Worm (Caenorhabditis elegans): ENCODE results near the gene vps-11.

vps-11 gene

DNA sequence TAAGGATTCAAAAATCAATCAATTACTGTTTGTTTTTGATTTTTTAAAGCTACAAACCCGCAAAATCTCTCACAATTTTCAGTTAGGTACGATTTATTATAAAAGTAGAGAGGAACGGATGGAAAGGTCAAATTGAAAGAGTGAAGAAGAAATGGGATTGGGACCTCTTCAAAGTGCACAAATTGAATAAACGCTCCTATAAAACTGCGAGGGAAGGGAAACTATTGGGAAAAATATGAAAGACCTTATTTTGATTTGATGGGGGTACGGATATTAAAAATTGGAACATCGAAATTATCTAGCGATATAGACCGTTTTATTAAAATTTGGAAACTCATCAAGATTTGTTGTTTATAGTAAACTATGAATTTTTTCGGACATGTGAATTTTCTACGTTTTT is 26.5 kb downstream of the vps-11 start:
- TF ChIP-seq unc-42 (tag; optimal IDR thresholded peaks at IDR 0.05) (peak; percentile 55), ceh-18 (tag; optimal IDR thresholded peaks at IDR 0.05) (no peak)

DNA sequence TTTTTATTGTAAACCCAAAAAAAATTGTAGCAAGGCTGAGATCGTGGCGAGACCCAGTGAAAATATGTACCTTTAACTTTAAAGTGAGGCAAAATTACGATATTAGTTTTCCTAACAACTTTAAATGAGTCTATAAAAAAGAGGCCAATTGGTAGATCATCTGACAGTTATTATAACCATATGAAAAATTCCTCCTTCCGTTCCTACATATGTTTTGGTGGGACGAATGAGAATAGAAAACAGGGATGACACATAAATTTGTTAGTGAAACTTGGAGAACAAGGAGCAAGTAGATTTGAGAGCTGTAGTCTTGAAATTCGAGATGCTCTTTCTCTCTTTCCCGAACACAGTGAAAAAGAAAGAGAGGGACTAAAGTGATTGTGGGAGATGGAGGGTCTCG is 28.1 kb downstream of the vps-11 start:
- TF ChIP-seq che-1 (tag; optimal IDR thresholded peaks at IDR 0.05) (no peak), ets-4 (tag; optimal IDR thresholded peaks at IDR 0.05) (no peak), ceh-34 (tag; optimal IDR thresholded peaks at IDR 0.05) (peak; percentile 57)

DNA sequence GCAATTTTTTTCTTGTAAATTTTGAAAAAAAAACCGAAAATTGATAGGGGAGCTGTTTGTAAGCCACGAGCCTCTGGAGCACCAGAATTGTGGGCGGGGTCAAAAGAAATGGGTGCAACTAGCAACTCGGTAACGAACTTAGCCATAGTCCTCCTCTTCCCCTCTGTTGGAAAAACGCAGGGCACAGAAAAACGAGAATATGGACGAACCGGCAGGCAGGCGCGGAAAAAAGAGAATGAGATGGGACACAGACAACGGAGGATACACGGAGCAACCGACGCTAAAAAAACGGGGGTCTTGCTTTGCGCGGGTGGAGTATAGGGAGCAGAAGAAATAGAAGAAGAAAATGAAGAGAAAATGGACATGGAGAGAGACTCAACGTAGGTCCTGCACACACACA is 31.6 kb downstream of the vps-11 start:
- TF ChIP-seq ceh-31 (tag; optimal IDR thresholded peaks at IDR 0.05) (peak; percentile 9), T23F11.4 (GFP tag; optimal IDR thresholded peaks at IDR 0.05) (no peak), unc-42 (tag; optimal IDR thresholded peaks at IDR 0.05) (peak; percentile 82), fkh-6 (tag; optimal IDR thresholded peaks at IDR 0.05) (peak; percentile 6), tbx-2 (tag; optimal IDR thresholded peaks at IDR 0.05) (peak; percentile 3), ceh-34 (tag; optimal IDR thresholded peaks at IDR 0.05) (peak; percentile 19), pax-1 (tag; optimal IDR thresholded peaks at IDR 0.05) (no peak)

DNA sequence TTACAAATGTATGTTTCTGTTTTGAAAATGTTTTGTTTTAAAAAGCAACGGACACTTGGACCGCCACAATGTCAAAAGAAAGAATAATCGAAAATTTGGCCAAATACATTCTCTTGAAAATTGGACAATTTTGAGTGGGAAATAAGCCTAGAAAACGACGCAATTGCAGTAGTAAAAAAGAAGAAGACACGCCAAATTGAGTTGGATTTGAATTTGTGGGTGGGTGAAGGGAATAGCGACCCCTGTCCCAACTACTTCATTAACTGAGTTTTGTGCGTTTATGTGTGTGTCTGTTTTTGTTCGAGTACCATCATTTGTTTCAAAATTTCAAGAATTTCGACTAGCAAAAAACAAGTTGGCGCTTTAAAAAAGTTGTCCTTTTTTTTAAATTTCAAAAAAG is 32.5 kb downstream of the vps-11 start:
- TF ChIP-seq che-1 (tag; optimal IDR thresholded peaks at IDR 0.05) (no peak), unc-42 (tag; optimal IDR thresholded peaks at IDR 0.05) (peak; percentile 64)

DNA sequence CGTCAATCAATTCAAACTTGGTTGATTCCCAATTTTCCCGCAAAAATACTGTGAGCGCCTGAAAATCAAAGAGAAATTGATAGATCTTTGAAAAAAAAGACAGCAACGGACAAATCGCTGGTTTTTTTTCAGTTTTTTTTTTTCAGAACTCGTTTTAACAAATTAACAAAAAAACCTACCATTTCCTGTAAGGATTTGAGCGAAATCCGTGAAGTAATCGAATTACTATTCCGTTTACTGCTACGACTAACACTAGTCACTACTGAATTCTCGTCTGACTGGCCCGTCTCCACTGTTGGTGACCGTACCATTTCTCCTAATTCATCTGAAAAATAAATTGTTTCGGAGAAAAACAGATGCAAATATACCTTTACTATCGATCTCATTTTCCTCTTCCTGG is 33.9 kb downstream of the vps-11 start:
- TF ChIP-seq ceh-48 (tag; optimal IDR thresholded peaks at IDR 0.05) (no peak), pat-9 (tag; optimal IDR thresholded peaks at IDR 0.05) (no peak), sdc-2 (tag; optimal IDR thresholded peaks at IDR 0.05) (no peak), ttx-3 (tag; optimal IDR thresholded peaks at IDR 0.05) (no peak), nfya-1 (tag; optimal IDR thresholded peaks at IDR 0.05) (no peak), pha-4 (tag; optimal IDR thresholded peaks at IDR 0.05) (no peak), ceh-31 (tag; optimal IDR thresholded peaks at IDR 0.05) (no peak), lim-6 (tag; optimal IDR thresholded peaks at IDR 0.05) (no peak), ahr-1 (tag; optimal IDR thresholded peaks at IDR 0.05) (no peak), tbx-2 (tag; optimal IDR thresholded peaks at IDR 0.05) (no peak), pax-1 (tag; optimal IDR thresholded peaks at IDR 0.05) (no peak)

DNA sequence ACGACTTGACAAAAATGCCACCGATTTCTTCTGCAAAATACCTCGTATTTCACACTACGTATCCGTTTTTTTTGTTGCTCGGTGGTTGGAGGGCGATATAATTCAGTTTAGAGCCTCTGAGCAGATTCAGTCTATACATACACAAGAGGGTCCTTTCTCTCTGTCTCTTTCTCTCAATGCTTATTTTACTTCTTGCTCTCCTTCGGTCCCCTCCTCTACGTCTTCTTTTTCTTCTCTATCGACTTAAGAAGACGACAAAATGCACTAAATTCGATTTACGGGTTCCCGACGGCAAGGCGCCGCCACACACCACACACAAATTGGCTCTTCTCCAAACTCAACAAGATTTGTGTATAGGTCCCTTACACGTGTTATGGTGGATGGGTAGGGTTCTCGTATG is 34.3 kb downstream of the vps-11 start:
- TF ChIP-seq ttx-3 (tag; optimal IDR thresholded peaks at IDR 0.05): no peak
- TF ChIP-seq rnt-1 (tag; optimal IDR thresholded peaks at IDR 0.05): no peak
- peak; percentile 99 for TF ChIP-seq unc-42 (tag; optimal IDR thresholded peaks at IDR 0.05)
- peak; percentile 25 for TF ChIP-seq ceh-31 (tag; optimal IDR thresholded peaks at IDR 0.05)
- no peak for TF ChIP-seq fax-1 (tag; optimal IDR thresholded peaks at IDR 0.05)

DNA sequence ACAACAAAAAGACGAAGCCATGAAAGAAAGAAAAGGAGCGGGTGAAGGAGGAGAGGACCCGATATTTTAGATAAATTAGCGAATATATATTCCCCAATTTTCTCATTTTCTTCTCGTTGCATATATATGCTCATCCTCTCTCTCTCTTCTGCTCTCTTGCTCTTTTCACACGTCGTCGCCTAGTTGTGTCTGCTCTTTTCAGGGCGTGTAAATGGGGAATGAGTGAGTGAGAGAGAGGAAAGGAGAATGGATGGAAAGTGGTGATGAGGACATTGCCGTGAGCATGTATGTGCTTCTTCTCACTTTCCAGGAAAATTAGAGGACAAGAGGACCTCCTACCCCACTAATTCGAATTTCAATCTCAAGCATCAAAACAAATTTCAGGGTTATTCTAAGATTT is 37.8 kb downstream of the vps-11 start:
- TF ChIP-seq hlh-8 (tag; optimal IDR thresholded peaks at IDR 0.05) (no peak), ceh-31 (tag; optimal IDR thresholded peaks at IDR 0.05) (peak; percentile 54), nhr-232 (tag; optimal IDR thresholded peaks at IDR 0.05) (no peak), unc-42 (tag; optimal IDR thresholded peaks at IDR 0.05) (peak; percentile 40)

DNA sequence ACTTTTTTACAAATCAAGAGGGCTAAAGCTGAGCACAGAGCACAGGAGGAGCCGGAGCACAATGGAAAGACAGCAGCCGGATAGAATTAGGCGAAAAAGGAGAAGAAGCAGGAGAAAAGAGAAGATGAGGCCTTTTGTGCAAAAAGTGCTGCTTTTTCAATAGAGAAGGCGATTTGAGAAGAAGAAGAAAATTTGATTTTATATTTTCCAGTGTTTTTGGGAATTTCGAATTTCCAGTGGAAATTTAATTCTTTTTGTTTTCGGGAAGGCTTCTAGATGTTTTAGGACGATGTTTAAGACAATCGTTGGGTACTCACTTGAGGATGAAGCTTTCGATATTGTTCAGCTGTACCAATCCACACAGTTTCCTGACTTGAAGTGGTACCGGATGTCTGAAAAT is 39.6 kb downstream of the vps-11 start:
- TF ChIP-seq unc-42 (tag; optimal IDR thresholded peaks at IDR 0.05) (peak; percentile 88), pha-2 (tag; optimal IDR thresholded peaks at IDR 0.05) (no peak)

DNA sequence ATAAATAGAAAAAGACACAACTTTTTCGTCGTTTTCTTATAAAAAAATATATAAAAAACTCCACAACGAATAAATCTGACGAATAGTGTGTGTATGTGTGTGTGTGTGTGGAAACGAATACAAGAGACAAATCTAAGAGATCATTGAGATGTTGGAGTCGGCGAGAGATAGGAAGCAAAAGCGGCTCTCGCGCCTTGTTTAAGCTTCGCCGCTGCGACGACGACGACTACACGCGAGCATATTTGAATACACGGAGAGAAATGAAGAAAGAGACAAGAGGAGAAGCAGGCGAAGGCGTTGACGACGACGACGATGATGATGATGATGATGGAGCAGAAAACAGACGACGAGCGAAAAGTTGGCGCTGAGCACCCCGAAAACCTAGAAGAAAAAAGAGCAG is 48.5 kb downstream of the vps-11 start:
- TF ChIP-seq lin-11 (tag; optimal IDR thresholded peaks at IDR 0.05): no peak
- no peak for TF ChIP-seq ceh-22 (tag; optimal IDR thresholded peaks at IDR 0.05)
- TF ChIP-seq hlh-6 (tag; optimal IDR thresholded peaks at IDR 0.05): no peak
- TF ChIP-seq unc-55 (GFP tag; optimal IDR thresholded peaks at IDR 0.05): no peak
- TF ChIP-seq ztf-16 (tag; optimal IDR thresholded peaks at IDR 0.05): no peak
- peak; percentile 39 for TF ChIP-seq madf-2 (tag; optimal IDR thresholded peaks at IDR 0.05)
- TF ChIP-seq ceh-31 (tag; optimal IDR thresholded peaks at IDR 0.05): peak; percentile 37
- TF ChIP-seq C38D4.7 (GFP tag; optimal IDR thresholded peaks at IDR 0.05): no peak
- no peak for TF ChIP-seq mec-3 (tag; optimal IDR thresholded peaks at IDR 0.05; ENCODE audit: borderline replicate concordance)
- no peak for TF ChIP-seq eyg-1 (tag; optimal IDR thresholded peaks at IDR 0.05)
- TF ChIP-seq sox-4 (tag; optimal IDR thresholded peaks at IDR 0.05): no peak
- peak; percentile 35 for TF ChIP-seq unc-42 (tag; optimal IDR thresholded peaks at IDR 0.05)
- TF ChIP-seq ceh-6 (GFP tag; optimal IDR thresholded peaks at IDR 0.05): no peak
- no peak for TF ChIP-seq fax-1 (tag; optimal IDR thresholded peaks at IDR 0.05)
- TF ChIP-seq nhr-232 (tag; optimal IDR thresholded peaks at IDR 0.05): no peak
- no peak for TF ChIP-seq C08G9.2 (tag; optimal IDR thresholded peaks at IDR 0.05)
